Worm (Caenorhabditis elegans) whole organism, early embryonic: ENCODE results near the gene clec-50.

Experiments
- B0310.2 ChIP-seq: sonication (generic microtip); optimal IDR thresholded peaks from 2 replicates; lab custom pipeline; 2016; ENCODE audit warnings: mild to moderate bottlenecking, missing genetic modification characterization, missing compliant biosample characterization
- F13C5.2 ChIP-seq: sonication (generic microtip); optimal IDR thresholded peaks from 2 replicates; lab custom pipeline; 2017; ENCODE audit warnings: mild to moderate bottlenecking, missing genetic modification characterization, inconsistent platforms, missing compliant biosample characterization
- aly-1 ChIP-seq: sonication (generic microtip); optimal IDR thresholded peaks from 2 replicates; lab custom pipeline; 2016; ENCODE audit warnings: missing genetic modification characterization, missing compliant biosample characterization
- ama-1 ChIP-seq: fragments of 150-350 bp; optimal IDR thresholded peaks from 2 replicates; lab custom pipeline; 2014
- ceh-13 ChIP-seq: fragments of 200-800 bp; sonication (Bioruptor generic); optimal IDR thresholded peaks from 2 replicates; lab custom pipeline; 2018; ENCODE audit warnings: mild to moderate bottlenecking, missing genetic modification characterization, missing compliant biosample characterization
- ceh-36 ChIP-seq: sonication (generic microtip); optimal IDR thresholded peaks from 2 replicates; lab custom pipeline; 2016; ENCODE audit warnings: missing genetic modification characterization, inconsistent platforms, missing compliant biosample characterization
- ets-7 ChIP-seq: sonication (generic microtip); optimal IDR thresholded peaks from 2 replicates; lab custom pipeline; 2016; ENCODE audit warnings: missing genotype, missing genetic modification characterization, missing compliant biosample characterization
- flt-1 ChIP-seq: fragments of 200-800 bp; sonication (Bioruptor generic); IDR thresholded peaks from 2 replicates; pipeline ENCODE4 v1.3.6; 2022; ENCODE audit warnings: missing genetic modification characterization, missing compliant biosample characterization
- hmbx-1 ChIP-seq: sonication (generic microtip); optimal IDR thresholded peaks from 2 replicates; lab custom pipeline; 2016; ENCODE audit warnings: mild to moderate bottlenecking, missing genetic modification characterization, missing compliant biosample characterization
- hmg-4 ChIP-seq: fragments of 200-800 bp; sonication (Bioruptor generic); optimal IDR thresholded peaks from 2 replicates; lab custom pipeline; 2018; ENCODE audit warnings: mild to moderate bottlenecking, missing genetic modification characterization, missing compliant biosample characterization
- hnd-1 ChIP-seq: sonication (generic microtip); optimal IDR thresholded peaks from 2 replicates; lab custom pipeline; 2016; ENCODE audit warnings: missing genetic modification characterization, missing compliant biosample characterization
- pes-1 ChIP-seq: fragments of 200-800 bp; sonication (Bioruptor generic); IDR thresholded peaks from 2 replicates; pipeline ENCODE4 v1.3.6; 2022; ENCODE audit warnings: missing genetic modification reagents, missing genetic modification characterization, missing compliant biosample characterization
- scrt-1 ChIP-seq: fragments of 200-800 bp; sonication (Bioruptor generic); IDR thresholded peaks from 2 replicates; pipeline ENCODE4 v1.3.6; 2022; ENCODE audit warnings: missing genetic modification characterization, missing compliant biosample characterization
- sea-1 ChIP-seq: fragments of 200-800 bp; sonication (Bioruptor generic); conservative IDR thresholded peaks from 2 replicates; pipeline ENCODE4 v1.3.6; 2022; ENCODE audit warnings: missing genetic modification characterization, missing compliant biosample characterization
- tbx-11 ChIP-seq: fragments of 200-800 bp; sonication (Bioruptor generic); IDR thresholded peaks from 2 replicates; pipeline ENCODE4 v1.3.6; 2022; ENCODE audit warnings: missing genetic modification characterization, missing compliant biosample characterization
- tbx-37 ChIP-seq: fragments of 200-800 bp; sonication (Bioruptor generic); conservative IDR thresholded peaks from 2 replicates; pipeline ENCODE4 v1.3.6; 2022; ENCODE audit warnings: missing genetic modification reagents, missing genetic modification characterization, missing compliant biosample characterization
- tra-4 ChIP-seq: sonication (generic microtip); optimal IDR thresholded peaks from 2 replicates; lab custom pipeline; 2017; ENCODE audit warnings: missing genetic modification characterization, missing compliant biosample characterization

The clec-50 gene

DNA sequence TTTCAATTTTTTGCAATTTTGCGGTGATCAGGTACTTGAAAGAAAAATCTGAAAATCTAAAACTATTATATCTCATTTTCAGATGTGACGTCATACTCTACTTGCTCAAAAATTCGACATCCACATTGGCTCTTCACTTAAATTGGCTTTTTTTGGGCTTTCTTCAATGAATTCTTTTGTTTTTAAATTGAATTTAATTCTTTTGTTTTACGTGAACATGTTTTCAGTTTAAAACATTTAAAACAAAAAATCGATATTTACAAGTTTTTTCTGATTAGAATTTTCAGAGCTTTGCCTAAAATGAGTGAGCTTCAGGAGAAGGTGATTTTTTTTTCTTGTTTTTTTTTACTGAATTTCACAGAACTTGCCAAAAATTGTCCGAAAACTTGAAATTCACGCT is 13.5 kb downstream of the clec-50 start, which contains the start of gene W04E12.3:
TSS of gene W04E12.3 (plus strand) at position 301 of the 400 bp plus-strand sequence.
- TF ChIP-seq ceh-13 (GFP tag; lab: Kevin White, UChicago) (no peak), tbx-11 (no peak), tbx-37 (GFP tag; lab: Robert Waterston, UW) (no peak), ets-7 (no peak), F13C5.2 (tag; lab: Kevin White, UChicago) (no peak), hmbx-1 (tag; lab: Kevin White, UChicago) (no peak), aly-1 (tag; lab: Kevin White, UChicago) (no peak), ceh-36 (tag; lab: Kevin White, UChicago) (no peak), B0310.2 (tag; lab: Kevin White, UChicago) (no peak), hmg-4 (GFP tag; lab: Kevin White, UChicago) (no peak), ama-1 (no peak), flt-1 (no peak), tra-4 (tag; lab: Kevin White, UChicago) (no peak), sea-1 (GFP tag; lab: Robert Waterston, UW) (no peak)

DNA sequence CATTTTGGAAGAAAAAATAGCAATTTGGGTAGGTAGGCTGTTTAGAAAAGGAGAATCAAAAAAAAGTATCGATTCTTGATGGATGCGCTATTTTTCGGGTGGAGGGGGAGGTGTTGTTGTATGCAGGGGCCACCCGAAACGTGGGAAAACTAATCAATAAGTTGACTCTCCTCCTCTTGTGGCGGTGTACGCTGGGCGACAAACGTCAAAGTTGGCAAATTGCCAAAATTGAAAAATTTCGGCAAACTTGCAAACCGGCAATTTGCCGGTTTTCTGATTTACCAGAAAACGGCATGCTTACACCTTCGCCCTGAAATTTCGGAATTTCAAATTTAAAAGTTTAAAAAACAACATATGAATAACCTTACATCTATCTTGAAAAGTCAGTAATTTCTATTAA is 14.1 kb downstream of the clec-50 start, which contains the start of gene W04E12.2:
TSS of gene W04E12.2 (minus strand) at position 101 of the 400 bp plus-strand sequence.
- no peak for TF ChIP-seq flt-1
- TF ChIP-seq ama-1, result no peak
- TF ChIP-seq sea-1 (GFP tag; lab: Robert Waterston, UW), result no peak
- TF ChIP-seq tra-4 (tag; lab: Kevin White, UChicago), result no peak
- no peak for TF ChIP-seq ceh-13 (GFP tag; lab: Kevin White, UChicago)
- no peak for TF ChIP-seq pes-1 (GFP tag; lab: Robert Waterston, UW)
- TF ChIP-seq hnd-1, result no peak
- TF ChIP-seq hmg-4 (GFP tag; lab: Kevin White, UChicago), result no peak

DNA sequence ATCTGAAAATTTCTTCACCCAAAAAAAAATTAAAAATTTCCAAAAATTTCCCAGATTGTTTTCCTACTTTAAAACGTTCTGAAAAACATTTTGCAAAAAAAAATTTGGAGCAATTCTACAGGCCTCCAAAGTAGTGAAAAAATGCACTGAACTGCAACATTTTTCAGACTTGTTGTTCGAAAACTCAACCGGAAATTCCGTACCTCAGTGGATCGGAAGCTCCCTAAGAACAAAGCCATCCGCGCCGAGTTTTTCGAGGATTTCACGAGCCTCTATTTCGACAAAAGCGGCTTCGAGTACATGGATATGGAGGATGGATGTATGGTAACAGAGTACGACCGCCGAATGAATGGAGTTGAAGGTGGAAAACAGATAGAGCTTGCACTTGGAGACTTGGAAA is 17.1 kb downstream of the clec-50 start, which contains the start of gene fbxa-131:
TSS of gene fbxa-131 (plus strand) at position 301 of the 400 bp plus-strand sequence.
- TF ChIP-seq ceh-36 (tag; lab: Kevin White, UChicago), result no peak
- TF ChIP-seq tbx-37 (GFP tag; lab: Robert Waterston, UW), result no peak

DNA sequence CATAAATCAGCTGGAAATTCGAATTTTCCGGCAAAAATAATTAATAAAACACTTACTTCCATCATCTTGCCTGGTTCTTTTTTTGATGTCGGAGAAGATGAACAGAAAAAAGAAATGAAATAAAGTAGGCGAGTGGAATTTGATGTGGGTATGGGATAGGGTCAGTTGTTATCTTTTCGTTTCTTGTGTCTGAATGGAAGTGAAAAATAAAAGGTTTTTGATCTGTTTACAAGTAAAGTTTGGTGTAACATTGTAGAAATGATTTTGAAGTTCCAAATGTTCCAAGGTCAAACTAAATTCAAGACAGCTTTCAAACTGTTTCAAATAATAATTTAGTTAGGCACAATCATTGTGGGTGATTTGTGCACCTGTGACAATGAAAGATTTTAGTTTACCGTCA is 17.7 kb downstream of the clec-50 start, which contains the start of gene W04E12.7:
TSS of gene W04E12.7 (minus strand) at position 101 of the 400 bp plus-strand sequence.
- TF ChIP-seq F13C5.2 (tag; lab: Kevin White, UChicago), result no peak
- no peak for TF ChIP-seq scrt-1 (GFP tag; lab: Robert Waterston, UW)
- no peak for TF ChIP-seq tra-4 (tag; lab: Kevin White, UChicago)
- TF ChIP-seq pes-1 (GFP tag; lab: Robert Waterston, UW), result no peak
- TF ChIP-seq hnd-1, result no peak
- TF ChIP-seq tbx-11, result no peak
- no peak for TF ChIP-seq ets-7
- no peak for TF ChIP-seq flt-1
- no peak for TF ChIP-seq sea-1 (GFP tag; lab: Robert Waterston, UW)
- no peak for TF ChIP-seq tbx-37 (GFP tag; lab: Robert Waterston, UW)
- TF ChIP-seq ceh-36 (tag; lab: Kevin White, UChicago), result no peak
- no peak for TF ChIP-seq ama-1

DNA sequence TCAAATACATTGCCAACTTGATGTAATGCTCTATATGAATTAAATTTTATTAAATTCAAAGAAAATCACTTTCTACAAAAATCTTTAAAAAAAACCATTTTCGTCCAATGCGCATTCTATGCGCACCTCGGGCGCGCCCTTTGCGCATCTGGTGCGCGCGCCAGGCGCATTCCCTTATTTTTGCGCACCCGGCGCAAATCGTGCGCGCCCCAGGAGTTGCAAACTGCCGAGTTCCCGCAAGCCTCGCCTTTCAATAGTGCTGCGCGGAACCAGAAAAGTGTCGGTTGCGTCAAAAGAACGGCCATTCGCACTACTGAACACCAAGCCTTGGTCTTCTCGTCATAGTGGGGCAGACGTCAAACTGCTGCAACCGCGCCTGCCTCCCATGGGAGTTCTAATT is 21.4 kb downstream of the clec-50 start:
- TF ChIP-seq F13C5.2 (tag; lab: Kevin White, UChicago) (no peak), pes-1 (GFP tag; lab: Robert Waterston, UW) (peak; percentile 54; the same call in 1 of the 2 replicates)

DNA sequence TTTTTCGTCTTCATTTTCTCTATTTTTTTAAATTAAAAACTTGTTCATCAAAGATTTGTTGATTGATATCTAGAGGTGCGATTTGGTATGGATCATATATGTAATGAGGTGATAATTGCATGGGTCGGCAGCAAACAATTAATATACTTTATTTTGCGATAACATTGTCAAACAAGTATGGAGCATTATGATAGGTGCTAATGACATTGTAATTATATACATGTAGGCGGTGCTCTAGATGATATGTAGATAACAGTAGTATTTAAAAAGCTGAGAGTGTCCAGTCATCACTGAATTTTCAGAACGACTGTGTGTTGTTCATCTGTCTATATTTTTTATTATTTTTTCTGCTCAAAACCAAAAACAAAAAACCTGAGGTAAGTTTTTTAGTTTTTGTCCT is 24.9 kb downstream of the clec-50 start, which contains the start of gene Y116F11A.1:
TSS of gene Y116F11A.1 (plus strand) at position 301 of the 400 bp plus-strand sequence.
- TF ChIP-seq aly-1 (tag; lab: Kevin White, UChicago), result no peak
- no peak for TF ChIP-seq sea-1 (GFP tag; lab: Robert Waterston, UW)
- no peak for TF ChIP-seq ceh-36 (tag; lab: Kevin White, UChicago)
- TF ChIP-seq tbx-37 (GFP tag; lab: Robert Waterston, UW), result no peak
- TF ChIP-seq flt-1, result no peak

DNA sequence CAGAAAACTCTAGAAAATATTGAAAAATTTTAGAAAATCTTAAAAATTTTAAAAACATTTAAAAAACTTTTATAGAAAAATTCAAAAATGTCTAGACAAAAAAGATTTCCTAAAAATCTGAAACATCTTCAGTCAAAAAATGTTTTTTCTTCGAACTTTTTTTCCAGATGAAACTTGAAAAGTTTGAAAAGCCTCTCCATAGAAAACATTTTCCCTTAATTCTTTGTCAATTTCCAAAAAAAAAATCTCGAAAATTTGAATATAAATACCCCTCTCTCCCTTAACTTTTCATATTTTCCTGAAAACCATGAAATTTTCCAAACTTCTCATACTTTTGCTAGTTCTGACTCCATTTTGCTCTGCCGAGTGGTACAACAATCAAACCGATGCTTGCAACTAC is 26.4 kb downstream of the clec-50 start, which contains the start of gene Y116F11A.3:
TSS of gene Y116F11A.3 (plus strand) at position 301 of the 400 bp plus-strand sequence.
- no peak for TF ChIP-seq F13C5.2 (tag; lab: Kevin White, UChicago)
- TF ChIP-seq ceh-13 (GFP tag; lab: Kevin White, UChicago), result no peak
- TF ChIP-seq ceh-36 (tag; lab: Kevin White, UChicago), result no peak
- TF ChIP-seq sea-1 (GFP tag; lab: Robert Waterston, UW), result no peak
- TF ChIP-seq aly-1 (tag; lab: Kevin White, UChicago), result no peak
- no peak for TF ChIP-seq tbx-37 (GFP tag; lab: Robert Waterston, UW)
- no peak for TF ChIP-seq hmbx-1 (tag; lab: Kevin White, UChicago)
- no peak for TF ChIP-seq ama-1
- TF ChIP-seq pes-1 (GFP tag; lab: Robert Waterston, UW), result no peak
- TF ChIP-seq scrt-1 (GFP tag; lab: Robert Waterston, UW), result no peak
- no peak for TF ChIP-seq flt-1
- TF ChIP-seq hnd-1, result no peak
- TF ChIP-seq ets-7, result no peak
- TF ChIP-seq B0310.2 (tag; lab: Kevin White, UChicago), result no peak
- no peak for TF ChIP-seq hmg-4 (GFP tag; lab: Kevin White, UChicago)

DNA sequence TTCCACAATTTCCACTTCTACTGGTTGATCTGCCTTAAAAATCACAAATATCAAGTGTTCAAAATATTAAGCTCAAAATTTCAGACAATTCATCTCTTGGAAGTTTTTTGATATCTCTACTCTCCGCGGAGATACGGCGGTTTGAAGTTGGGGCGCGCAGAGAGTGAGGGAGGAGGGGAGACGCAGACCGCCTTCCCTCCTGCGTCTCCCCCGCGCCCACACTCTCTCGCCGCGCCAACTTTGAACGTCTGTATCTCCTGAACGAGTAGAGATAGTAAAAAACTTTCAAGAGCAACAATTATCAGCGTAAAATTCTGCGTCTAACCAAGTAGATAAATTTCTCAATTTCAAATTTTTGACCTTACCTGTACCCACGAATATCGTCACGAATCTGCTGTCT is 27.2 kb downstream of the clec-50 start:
- no peak for TF ChIP-seq ets-7
- TF ChIP-seq ama-1, result no peak

DNA sequence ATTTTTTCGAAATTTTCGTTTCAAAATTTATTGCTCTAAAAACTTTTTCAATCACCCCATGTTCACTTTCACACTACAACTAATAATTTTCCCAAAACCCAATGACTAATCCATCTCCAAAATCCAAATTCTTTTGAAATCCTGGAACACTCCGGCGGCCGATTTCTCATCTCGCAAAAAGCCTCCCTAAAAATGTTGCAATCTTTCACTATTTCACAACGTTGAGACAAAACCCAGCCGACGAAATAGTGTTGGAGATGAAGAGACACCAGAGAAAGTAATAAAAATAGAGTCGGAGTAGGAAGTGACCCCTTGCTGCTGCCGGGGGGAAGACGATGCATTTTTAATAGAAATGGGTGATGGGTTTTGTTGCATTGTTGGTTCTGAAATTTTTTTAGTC is 30.6 kb downstream of the clec-50 start:
- TF ChIP-seq tbx-37 (GFP tag; lab: Robert Waterston, UW) (no peak), hnd-1 (no peak), ceh-13 (GFP tag; lab: Kevin White, UChicago) (no peak), flt-1 (no peak), ceh-36 (tag; lab: Kevin White, UChicago) (no peak), hmbx-1 (tag; lab: Kevin White, UChicago) (no peak), tbx-11 (no peak), ama-1 (no peak), scrt-1 (GFP tag; lab: Robert Waterston, UW) (no peak), F13C5.2 (tag; lab: Kevin White, UChicago) (no peak), aly-1 (tag; lab: Kevin White, UChicago) (no peak), tra-4 (tag; lab: Kevin White, UChicago) (no peak), B0310.2 (tag; lab: Kevin White, UChicago) (no peak), ets-7 (no peak), pes-1 (GFP tag; lab: Robert Waterston, UW) (no peak), hmg-4 (GFP tag; lab: Kevin White, UChicago) (no peak), sea-1 (GFP tag; lab: Robert Waterston, UW) (no peak)
